Fruit fly (Drosophila melanogaster) whole organism, embryonic: Measurements from ENCODE around the gene CG5850.

Source experiments
- C15 ChIP-seq: fragments of 200-800 bp; sonication (Bioruptor generic); IDR thresholded peaks from 3 replicates; pipeline ENCODE4 v1.3.6; 2022; ENCODE audit warnings: missing biosample characterization, missing genetic modification characterization
- CG10274 ChIP-seq: fragments of 200-800 bp; sonication (Bioruptor generic); optimal IDR thresholded peaks from 3 replicates; lab custom pipeline; 2017; ENCODE audit warnings: missing biosample characterization, mild to moderate bottlenecking, missing genetic modification characterization
- CG10979 ChIP-seq: fragments of 200-800 bp; sonication (Bioruptor generic); optimal IDR thresholded peaks from 2 replicates; lab custom pipeline; 2018; ENCODE audit warnings: missing biosample characterization, mild to moderate bottlenecking, missing genetic modification characterization, moderate library complexity
- CG11085 ChIP-seq: fragments of 200-800 bp; sonication (Bioruptor generic); IDR thresholded peaks from 2 replicates; pipeline ENCODE4 v1.3.6; 2022; ENCODE audit warnings: missing biosample characterization, missing genetic modification characterization
- CG11560 ChIP-seq: fragments of 200-800 bp; sonication (Bioruptor generic); IDR thresholded peaks from 3 replicates; pipeline ENCODE4 v1.3.6; 2022; ENCODE audit warnings: missing biosample characterization, missing genetic modification characterization
- CG12769 ChIP-seq: fragments of 200-800 bp; sonication (Bioruptor generic); optimal IDR thresholded peaks from 2 replicates; lab custom pipeline; 2019; ENCODE audit warnings: missing biosample characterization, mild to moderate bottlenecking, missing genetic modification characterization, moderate library complexity
- CG13775 ChIP-seq: fragments of 200-800 bp; sonication (Bioruptor generic); optimal IDR thresholded peaks from 3 replicates; lab custom pipeline; 2017; ENCODE audit warnings: missing biosample characterization, mild to moderate bottlenecking, missing genetic modification characterization
- CG14441 ChIP-seq: fragments of 200-800 bp; sonication (Bioruptor generic); IDR thresholded peaks from 2 replicates; pipeline ENCODE4 v1.3.6; 2022; ENCODE audit warnings: missing biosample characterization, missing genetic modification characterization
- CG14965 ChIP-seq: fragments of 200-800 bp; sonication (Bioruptor generic); optimal IDR thresholded peaks from 2 replicates; lab custom pipeline; 2016; ENCODE audit warnings: missing biosample characterization, missing genetic modification characterization, borderline replicate concordance
- CG15269 ChIP-seq: fragments of 200-800 bp; sonication (Bioruptor generic); optimal IDR thresholded peaks from 2 replicates; lab custom pipeline; 2018; ENCODE audit warnings: missing biosample characterization, mild to moderate bottlenecking, missing genetic modification characterization, moderate library complexity
- CG17802 ChIP-seq: fragments of 200-800 bp; sonication (Bioruptor generic); optimal IDR thresholded peaks from 2 replicates; lab custom pipeline; 2018; ENCODE audit warnings: missing biosample characterization, mild to moderate bottlenecking, missing genetic modification characterization, moderate library complexity
- CG30020 ChIP-seq: fragments of 200-800 bp; optimal IDR thresholded peaks from 2 replicates; lab custom pipeline; 2019; ENCODE audit warnings: missing biosample characterization, mild to moderate bottlenecking, missing genetic modification characterization, moderate library complexity
- CG30431 ChIP-seq: fragments of 200-800 bp; sonication (Bioruptor generic); optimal IDR thresholded peaks from 2 replicates; lab custom pipeline; 2017; ENCODE audit warnings: missing biosample characterization, missing genetic modification characterization
- CG34224 ChIP-seq: fragments of 200-800 bp; sonication (Bioruptor generic); IDR thresholded peaks from 3 replicates; pipeline ENCODE4 v1.3.6; 2022; ENCODE audit warnings: missing biosample characterization, missing genetic modification characterization; ENCODE audit not compliant: partially characterized antibody
- CG6791 ChIP-seq: fragments of 200-800 bp; sonication (Bioruptor generic); IDR thresholded peaks from 3 replicates; pipeline ENCODE4 v1.3.6; 2022; ENCODE audit warnings: missing biosample characterization, missing genetic modification characterization; ENCODE audit not compliant: partially characterized antibody
- CG7928 ChIP-seq: fragments of 200-800 bp; sonication (Bioruptor generic); optimal IDR thresholded peaks from 2 replicates; lab custom pipeline; 2017; ENCODE audit warnings: missing biosample characterization, mild to moderate bottlenecking, missing genetic modification characterization
- CG7963 ChIP-seq: fragments of 200-800 bp; sonication (Bioruptor generic); IDR thresholded peaks from 3 replicates; pipeline ENCODE4 v1.3.6; 2022; ENCODE audit warnings: missing biosample characterization, missing genetic modification characterization; ENCODE audit not compliant: partially characterized antibody
- CG7987 ChIP-seq: fragments of 200-800 bp; sonication (Bioruptor generic); optimal IDR thresholded peaks from 2 replicates; lab custom pipeline; 2018; ENCODE audit warnings: missing biosample characterization, mild to moderate bottlenecking, missing genetic modification characterization, moderate library complexity
- CG8478 ChIP-seq: fragments of >200 bp; optimal IDR thresholded peaks from 2 replicates; lab custom pipeline; 2018
- Ets65A ChIP-seq: fragments of 200-800 bp; sonication (Bioruptor generic); peaks from one replicate; lab custom pipeline; 2016; ENCODE audit warnings: missing biosample characterization, missing genetic modification characterization
- Ets97D ChIP-seq: fragments of 200-800 bp; sonication (Bioruptor generic); optimal IDR thresholded peaks from 3 replicates; lab custom pipeline; 2016; ENCODE audit warnings: missing biosample characterization, missing genetic modification characterization
- Fer1 ChIP-seq: fragments of 200-800 bp; sonication (Bioruptor generic); optimal IDR thresholded peaks from 2 replicates; lab custom pipeline; 2017; ENCODE audit warnings: missing biosample characterization, mild to moderate bottlenecking, missing genetic modification characterization
- HmgZ ChIP-seq: fragments of 200-800 bp; sonication (Bioruptor generic); optimal IDR thresholded peaks from 2 replicates; lab custom pipeline; 2018; ENCODE audit warnings: missing biosample characterization, mild to moderate bottlenecking, missing genetic modification characterization
- Lhr ChIP-seq: fragments of 200-800 bp; sonication (Bioruptor generic); optimal IDR thresholded peaks from 3 replicates; lab custom pipeline; 2017; ENCODE audit warnings: mild to moderate bottlenecking, missing biosample characterization, missing genetic modification reagents, missing genetic modification characterization
- MBD-R2 ChIP-seq: fragments of 200-800 bp; sonication (Bioruptor generic); IDR thresholded peaks from 2 replicates; pipeline ENCODE4 v1.3.6; 2022; ENCODE audit warnings: missing biosample characterization, missing genetic modification characterization
- MESR4 ChIP-seq: fragments of 200-800 bp; sonication (Bioruptor generic); optimal IDR thresholded peaks from 2 replicates; lab custom pipeline; 2018; ENCODE audit warnings: missing biosample characterization, mild to moderate bottlenecking, missing genetic modification characterization, moderate library complexity
- Nf-YA ChIP-seq: fragments of 200-800 bp; sonication (Bioruptor generic); IDR thresholded peaks from 2 replicates; pipeline ENCODE4 v1.3.6; 2022; ENCODE audit warnings: missing biosample characterization, missing genetic modification characterization
- Scr ChIP-seq: fragments of 200-800 bp; sonication (Bioruptor generic); IDR thresholded peaks from 2 replicates; pipeline ENCODE4 v1.3.6; 2022; ENCODE audit warnings: missing biosample characterization, missing genetic modification characterization; ENCODE audit not compliant: partially characterized antibody
- ash1 ChIP-seq: fragments of 200-800 bp; sonication (Bioruptor generic); optimal IDR thresholded peaks from 2 replicates; lab custom pipeline; 2018; ENCODE audit warnings: missing biosample characterization, mild to moderate bottlenecking, missing genetic modification characterization
- cad ChIP-seq: fragments of >200 bp; optimal IDR thresholded peaks from 2 replicates; lab custom pipeline; 2017; ENCODE audit warnings: missing biosample characterization, missing genetic modification characterization
- cas ChIP-seq: fragments of 200-800 bp; sonication (Bioruptor generic); IDR thresholded peaks from 2 replicates; pipeline ENCODE4 v1.3.6; 2022; ENCODE audit warnings: missing biosample characterization, missing genetic modification characterization
- chn ChIP-seq: fragments of 200-800 bp; sonication (Bioruptor generic); optimal IDR thresholded peaks from 2 replicates; lab custom pipeline; 2016; ENCODE audit warnings: missing biosample characterization, missing genetic modification characterization
- crp ChIP-seq, 2 experiments: fragments of 200-800 bp; sonication (Bioruptor generic); optimal IDR thresholded peaks; 2 replicates in 1 of 2; 3 replicates in 1 of 2; lab custom pipeline; 2017; ENCODE audit warnings: missing biosample characterization in 2 of 2, missing genetic modification characterization in 2 of 2, mild to moderate bottlenecking in 1 of 2, moderate library complexity in 1 of 2
- dati ChIP-seq: fragments of 200-800 bp; sonication (Bioruptor generic); IDR thresholded peaks from 2 replicates; pipeline ENCODE4 v1.3.6; 2022; ENCODE audit warnings: missing biosample characterization, missing genetic modification characterization
- exex ChIP-seq: fragments of 200-800 bp; sonication (Bioruptor generic); optimal IDR thresholded peaks from 4 replicates; lab custom pipeline; 2018; ENCODE audit warnings: missing biosample characterization, mild to moderate bottlenecking, missing genetic modification characterization, moderate library complexity
- fd64A ChIP-seq: fragments of 200-800 bp; sonication (Bioruptor generic); optimal IDR thresholded peaks from 3 replicates; lab custom pipeline; 2018; ENCODE audit warnings: missing biosample characterization, mild to moderate bottlenecking, missing genetic modification characterization
- fd96Cb ChIP-seq: fragments of 200-800 bp; sonication (Bioruptor generic); optimal IDR thresholded peaks from 2 replicates; lab custom pipeline; 2018; ENCODE audit warnings: missing biosample characterization, mild to moderate bottlenecking, missing genetic modification characterization, moderate library complexity
- ftz-f1 ChIP-seq: fragments of 200-800 bp; sonication (Bioruptor generic); optimal IDR thresholded peaks from 2 replicates; lab custom pipeline; 2016; ENCODE audit warnings: missing biosample characterization, missing genetic modification characterization
- gcm ChIP-seq: fragments of 200-800 bp; sonication (Bioruptor generic); optimal IDR thresholded peaks from 2 replicates; lab custom pipeline; 2019; ENCODE audit warnings: missing biosample characterization, mild to moderate bottlenecking, missing genetic modification characterization, moderate library complexity
- gsb-n ChIP-seq: fragments of 200-800 bp; sonication (Bioruptor generic); optimal IDR thresholded peaks from 3 replicates; lab custom pipeline; 2018; ENCODE audit warnings: missing biosample characterization, mild to moderate bottlenecking, missing genetic modification characterization
- h ChIP-seq: fragments of >200 bp; optimal IDR thresholded peaks from 2 replicates; lab custom pipeline; 2017
- jigr1 ChIP-seq: fragments of 200-800 bp; sonication (Bioruptor generic); IDR thresholded peaks from 3 replicates; pipeline ENCODE4 v1.3.6; 2022; ENCODE audit warnings: missing biosample characterization, missing genetic modification characterization
- ken ChIP-seq: fragments of 200-800 bp; sonication (Bioruptor generic); IDR thresholded peaks from 3 replicates; pipeline ENCODE4 v1.3.6; 2022; ENCODE audit warnings: missing biosample characterization, missing genetic modification characterization
- klu ChIP-seq: fragments of 200-800 bp; sonication (Bioruptor generic); IDR thresholded peaks from 2 replicates; pipeline ENCODE4 v1.3.6; 2022; ENCODE audit warnings: missing biosample characterization, missing genetic modification characterization
- kni ChIP-seq: fragments of 200-800 bp; sonication (Bioruptor generic); optimal IDR thresholded peaks from 3 replicates; lab custom pipeline; 2017; ENCODE audit warnings: mild to moderate bottlenecking, missing biosample characterization, missing genetic modification reagents, missing genetic modification characterization
- pho ChIP-seq: fragments of 200-800 bp; sonication (Bioruptor generic); optimal IDR thresholded peaks from 2 replicates; lab custom pipeline; 2016; ENCODE audit warnings: missing biosample characterization, missing genetic modification characterization
- pnt ChIP-seq: fragments of 200-800 bp; sonication (Bioruptor generic); optimal IDR thresholded peaks from 3 replicates; lab custom pipeline; 2016; ENCODE audit warnings: missing biosample characterization, missing genetic modification characterization
- psq ChIP-seq: fragments of 200-800 bp; sonication (Bioruptor generic); optimal IDR thresholded peaks from 2 replicates; lab custom pipeline; 2017; ENCODE audit warnings: missing biosample characterization, missing genetic modification characterization
- run ChIP-seq: fragments of 200-800 bp; sonication (Bioruptor generic); optimal IDR thresholded peaks from 3 replicates; lab custom pipeline; 2018; ENCODE audit warnings: missing biosample characterization, mild to moderate bottlenecking, missing genetic modification characterization
- tio ChIP-seq: fragments of 200-800 bp; sonication (Bioruptor generic); optimal IDR thresholded peaks from 2 replicates; lab custom pipeline; 2017; ENCODE audit warnings: missing biosample characterization, missing genetic modification characterization, inconsistent platforms
- zen2 ChIP-seq: fragments of 200-800 bp; sonication (Bioruptor generic); IDR thresholded peaks from 3 replicates; pipeline ENCODE4 v1.3.6; 2022; ENCODE audit warnings: missing biosample characterization, missing genetic modification characterization; ENCODE audit not compliant: partially characterized antibody

Gene CG5850

DNA sequence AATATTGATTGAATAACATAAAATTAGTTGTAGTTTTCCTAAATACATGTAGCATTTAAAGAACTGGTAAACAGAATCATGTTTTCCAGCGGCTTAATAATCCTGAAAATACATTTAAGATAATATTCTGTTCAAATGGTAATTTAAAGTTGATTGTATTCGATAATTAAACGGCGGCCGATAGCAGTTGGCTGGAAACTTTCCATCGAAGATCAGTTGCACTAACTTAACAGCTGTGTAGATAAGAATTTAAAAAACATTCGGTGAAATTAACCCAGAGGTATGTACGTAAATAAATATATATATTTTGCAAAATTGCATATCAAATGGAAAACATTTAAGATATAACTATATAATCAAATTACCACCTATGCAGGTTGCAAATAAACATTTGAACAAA lies 43.8 kb downstream of the CG5850 start, which contains the start of gene CG4594:
TSS of gene CG4594 (plus strand) at position 212 of the 400 bp plus-strand sequence.
- no peak for TF ChIP-seq dati (GFP tag; lab: Robert Waterston, UW)
- no peak for TF ChIP-seq ken (GFP tag; lab: Robert Waterston, UW)
- TF ChIP-seq Fer1 (GFP tag; lab: Kevin White, UChicago) = no peak
- no peak for TF ChIP-seq CG14965 (GFP tag; lab: Kevin White, UChicago)
- TF ChIP-seq CG7987 = no peak
- TF ChIP-seq CG7963 (GFP tag; lab: Robert Waterston, UW) = peak; percentile 13; the same call in 2 of the 3 replicates
- TF ChIP-seq run (tag; lab: Kevin White, UChicago) = no peak
- no peak for TF ChIP-seq tio (GFP tag; lab: Kevin White, UChicago)
- TF ChIP-seq MESR4 = no peak
- TF ChIP-seq C15 (GFP tag; lab: Robert Waterston, UW) = no peak
- TF ChIP-seq HmgZ (tag; lab: Kevin White, UChicago) = no peak
- TF ChIP-seq Lhr (GFP tag; lab: Kevin White, UChicago) = no peak
- TF ChIP-seq CG11085 (GFP tag; lab: Robert Waterston, UW) = no peak
- no peak for TF ChIP-seq CG12769 (tag; lab: Kevin White, UChicago)
- no peak for TF ChIP-seq pnt
- no peak for TF ChIP-seq Ets65A (GFP tag; lab: Kevin White, UChicago)
- TF ChIP-seq cas (GFP tag; lab: Robert Waterston, UW) = no peak
- no peak for TF ChIP-seq ftz-f1 (GFP tag; lab: Kevin White, UChicago)
- TF ChIP-seq MBD-R2 (GFP tag; lab: Robert Waterston, UW) = 0 out of 2 replicates have a peak, but pooled peaks have one; percentile 8
- TF ChIP-seq CG8478 (lab: Kevin White, UChicago) = no peak
- TF ChIP-seq chn (GFP tag; lab: Kevin White, UChicago) = no peak
- no peak for TF ChIP-seq CG30020 (tag; lab: Kevin White, UChicago)
- TF ChIP-seq CG30431 (GFP tag; lab: Kevin White, UChicago) = no peak
- no peak for TF ChIP-seq Ets97D (GFP tag; lab: Kevin White, UChicago)
- TF ChIP-seq CG11560 (tag; lab: Robert Waterston, UW) = peak; percentile 92
- no peak for TF ChIP-seq gsb-n (tag; lab: Kevin White, UChicago)
- no peak for TF ChIP-seq fd96Cb (tag; lab: Kevin White, UChicago)
- no peak for TF ChIP-seq CG13775 (GFP tag; lab: Kevin White, UChicago)
- TF ChIP-seq psq = no peak
- peak in 1 of 2 experiments; percentile 71 for TF ChIP-seq crp (GFP tag; optimal IDR thresholded peaks at IDR 0.05; lab: Kevin White, UChicago)
- no peak for TF ChIP-seq kni
- TF ChIP-seq CG17802 (tag; lab: Kevin White, UChicago) = no peak
- TF ChIP-seq h = no peak
- TF ChIP-seq CG10274 (GFP tag; lab: Kevin White, UChicago) = no peak
- no peak for TF ChIP-seq ash1
- no peak for TF ChIP-seq CG14441 (GFP tag; lab: Robert Waterston, UW)
- peak; percentile 22 for TF ChIP-seq exex (tag; lab: Kevin White, UChicago)
- TF ChIP-seq CG34224 (GFP tag; lab: Robert Waterston, UW) = 0 out of 3 replicates have a peak, but pooled peaks have one; percentile 28
- no peak for TF ChIP-seq cad (GFP tag; lab: Kevin White, UChicago)
- no peak for TF ChIP-seq CG7928 (GFP tag; lab: Kevin White, UChicago)
- no peak for TF ChIP-seq zen2 (GFP tag; lab: Robert Waterston, UW)
- TF ChIP-seq Nf-YA (GFP tag; lab: Robert Waterston, UW) = no peak
- no peak for TF ChIP-seq jigr1 (GFP tag; lab: Robert Waterston, UW)
- TF ChIP-seq gcm (GFP tag; lab: Kevin White, UChicago) = no peak
- TF ChIP-seq Scr = 0 out of 2 replicates have a peak, but pooled peaks have one; percentile 32
- TF ChIP-seq CG15269 (tag; lab: Kevin White, UChicago) = no peak
- TF ChIP-seq CG10979 = no peak
- no peak for TF ChIP-seq pho (GFP tag; lab: Kevin White, UChicago)
- TF ChIP-seq fd64A (GFP tag; lab: Kevin White, UChicago) = no peak
- peak; percentile 15; the same call in 2 of the 3 replicates for TF ChIP-seq CG6791 (GFP tag; lab: Robert Waterston, UW)
- no peak for TF ChIP-seq klu (GFP tag; lab: Robert Waterston, UW)
